Worm (Caenorhabditis elegans) whole organism, young adult: Measurements from ENCODE around the gene acdh-12.

Source experiments
- B0336.3 ChIP-seq: fragments of 200-800 bp; sonication (Bioruptor generic); IDR thresholded peaks from 2 replicates; pipeline ENCODE4 v1.3.6; 2022; ENCODE audit warnings: missing genetic modification characterization, missing compliant biosample characterization
- D2030.7 ChIP-seq: fragments of 200-800 bp; sonication (Bioruptor generic); IDR thresholded peaks from 2 replicates; pipeline ENCODE4 v1.3.6; 2022; ENCODE audit warnings: missing genetic modification reagents, missing genetic modification characterization, missing compliant biosample characterization
- F10E7.11 ChIP-seq: sonication (generic microtip); optimal IDR thresholded peaks from 2 replicates; lab custom pipeline; 2017; ENCODE audit warnings: mild to moderate bottlenecking, missing genetic modification characterization, moderate library complexity, missing compliant biosample characterization
- F33H1.4 ChIP-seq: fragments of 200-800 bp; sonication (Bioruptor generic); IDR thresholded peaks from 2 replicates; pipeline ENCODE4 v1.3.6; 2022; ENCODE audit warnings: missing genetic modification reagents, missing genetic modification characterization, missing compliant biosample characterization
- F39B2.1 ChIP-seq: fragments of 200-800 bp; sonication (Bioruptor generic); IDR thresholded peaks from 2 replicates; pipeline ENCODE4 v1.3.6; 2022; ENCODE audit warnings: missing genetic modification reagents, missing genetic modification characterization, missing compliant biosample characterization
- F52B5.7 ChIP-seq: sonication (generic microtip); optimal IDR thresholded peaks from 2 replicates; lab custom pipeline; 2016; ENCODE audit warnings: mild to moderate bottlenecking, missing genetic modification characterization, missing compliant biosample characterization
- K12H6.12 ChIP-seq: fragments of 200-800 bp; sonication (Bioruptor generic); optimal IDR thresholded peaks from 2 replicates; lab custom pipeline; 2018; ENCODE audit warnings: mild to moderate bottlenecking, missing genetic modification characterization, missing compliant biosample characterization
- T26A5.8 ChIP-seq: sonication (generic microtip); optimal IDR thresholded peaks from 2 replicates; lab custom pipeline; 2016; ENCODE audit warnings: missing genetic modification characterization, missing compliant biosample characterization
- Y53G8AR.9 ChIP-seq: fragments of 200-800 bp; sonication (Bioruptor generic); conservative IDR thresholded peaks from 2 replicates; pipeline ENCODE4 v1.3.6; 2022; ENCODE audit warnings: missing genetic modification reagents, missing genetic modification characterization, missing compliant biosample characterization
- Y56A3A.18 ChIP-seq: fragments of 200-800 bp; sonication (Bioruptor generic); IDR thresholded peaks from 2 replicates; pipeline ENCODE4 v1.3.6; 2022; ENCODE audit warnings: missing genetic modification reagents, missing genetic modification characterization, missing compliant biosample characterization
- Y79H2A.3 ChIP-seq: fragments of 200-800 bp; sonication (Bioruptor generic); conservative IDR thresholded peaks from 2 replicates; pipeline ENCODE4 v1.3.6; 2022; ENCODE audit warnings: missing genetic modification reagents, missing genetic modification characterization, missing compliant biosample characterization
- Y95B8A.8 ChIP-seq: fragments of 200-800 bp; sonication (Bioruptor generic); IDR thresholded peaks from 2 replicates; pipeline ENCODE4 v1.3.6; 2022; ENCODE audit warnings: missing genetic modification reagents, missing genetic modification characterization, missing compliant biosample characterization
- ZK185.1 ChIP-seq: sonication (generic microtip); optimal IDR thresholded peaks from 2 replicates; lab custom pipeline; 2016; ENCODE audit warnings: mild to moderate bottlenecking, missing genetic modification characterization, missing compliant biosample characterization; ENCODE audit not compliant: poor library complexity, severe bottlenecking
- akir-1 ChIP-seq: fragments of 200-800 bp; sonication (Bioruptor generic); optimal IDR thresholded peaks from 2 replicates; lab custom pipeline; 2018; ENCODE audit warnings: mild to moderate bottlenecking, missing genetic modification characterization, moderate library complexity, missing compliant biosample characterization
- aptf-3 ChIP-seq: fragments of 200-800 bp; sonication (Bioruptor generic); IDR thresholded peaks from 2 replicates; pipeline ENCODE4 v1.3.6; 2022; ENCODE audit warnings: missing genetic modification characterization, missing compliant biosample characterization
- attf-3 ChIP-seq: fragments of 200-800 bp; sonication (Bioruptor generic); conservative IDR thresholded peaks from 2 replicates; pipeline ENCODE4 v1.3.6; 2022; ENCODE audit warnings: missing genetic modification reagents, missing genetic modification characterization, missing compliant biosample characterization
- attf-5 ChIP-seq: fragments of 200-800 bp; sonication (Bioruptor generic); optimal IDR thresholded peaks from 2 replicates; lab custom pipeline; 2018; ENCODE audit warnings: mild to moderate bottlenecking, missing genetic modification characterization, missing compliant biosample characterization
- attf-6 ChIP-seq: fragments of 200-800 bp; sonication (Bioruptor generic); IDR thresholded peaks from 2 replicates; pipeline ENCODE4 v1.3.6; 2022; ENCODE audit warnings: missing genetic modification reagents, missing genetic modification characterization, missing compliant biosample characterization
- ccch-3 ChIP-seq: fragments of 200-800 bp; sonication (Bioruptor generic); optimal IDR thresholded peaks from 2 replicates; lab custom pipeline; 2018; ENCODE audit warnings: mild to moderate bottlenecking, missing genetic modification characterization, missing compliant biosample characterization
- cebp-1 ChIP-seq, 2 experiments: fragments of 200-800 bp in 1 of 2; sonication (Bioruptor generic) in 1 of 2; sonication (generic microtip) in 1 of 2; IDR thresholded peaks in 1 of 2; optimal IDR thresholded peaks in 1 of 2; 2 replicates each; pipeline versions ENCODE4 v1.3.6 to Lab custom; 2017 to 2022; ENCODE audit warnings: missing compliant biosample characterization in 2 of 2, missing genetic modification characterization in 2 of 2, mild to moderate bottlenecking in 1 of 2, missing genetic modification reagents in 1 of 2, moderate library complexity in 1 of 2
- ceh-100 ChIP-seq: fragments of 200-800 bp; sonication (Bioruptor generic); IDR thresholded peaks from 2 replicates; pipeline ENCODE4 v1.3.6; 2022; ENCODE audit warnings: missing genetic modification reagents, missing genetic modification characterization, missing compliant biosample characterization
- ceh-58 ChIP-seq: fragments of 200-800 bp; sonication (Bioruptor generic); IDR thresholded peaks from 2 replicates; pipeline ENCODE4 v1.3.6; 2022; ENCODE audit warnings: missing genetic modification characterization, missing compliant biosample characterization
- dpff-1 ChIP-seq: sonication (generic microtip); optimal IDR thresholded peaks from 2 replicates; lab custom pipeline; 2017; ENCODE audit warnings: mild to moderate bottlenecking, missing genetic modification characterization, missing compliant biosample characterization
- dpl-1 ChIP-seq: fragments of 150-350 bp; optimal IDR thresholded peaks from 2 replicates; lab custom pipeline; 2014; ENCODE audit warnings: missing biosample characterization, missing genetic modification reagents, missing genetic modification characterization
- egl-44 ChIP-seq: fragments of 200-800 bp; sonication (Bioruptor generic); IDR thresholded peaks from 2 replicates; pipeline ENCODE4 v1.3.6; 2022; ENCODE audit warnings: missing genetic modification reagents, missing genetic modification characterization, missing compliant biosample characterization
- ekl-4 ChIP-seq: fragments of 200-800 bp; sonication (Bioruptor generic); IDR thresholded peaks from 2 replicates; pipeline ENCODE4 v1.3.6; 2022; ENCODE audit warnings: missing genetic modification reagents, missing genetic modification characterization, missing compliant biosample characterization
- ets-4 ChIP-seq: fragments of 200-800 bp; sonication (Bioruptor generic); optimal IDR thresholded peaks from 2 replicates; lab custom pipeline; 2018; ENCODE audit warnings: mild to moderate bottlenecking, missing genetic modification characterization, missing compliant biosample characterization
- him-1 ChIP-seq: sonication (generic microtip); optimal IDR thresholded peaks from 2 replicates; lab custom pipeline; 2016; ENCODE audit warnings: missing genotype, missing genetic modification reagents, missing genetic modification characterization, missing compliant biosample characterization
- hlh-12 ChIP-seq: sonication (generic microtip); optimal IDR thresholded peaks from 2 replicates; lab custom pipeline; 2016; ENCODE audit warnings: missing genetic modification characterization, missing compliant biosample characterization
- hmg-1.2 ChIP-seq: fragments of 200-800 bp; sonication (Bioruptor generic); IDR thresholded peaks from 2 replicates; pipeline ENCODE4 v1.3.6; 2022; ENCODE audit warnings: missing genetic modification reagents, missing genetic modification characterization, missing compliant biosample characterization
- hrde-1 ChIP-seq: sonication (generic microtip); optimal IDR thresholded peaks from 2 replicates; lab custom pipeline; 2016; ENCODE audit warnings: missing genetic modification characterization, mild to moderate bottlenecking, missing compliant biosample characterization, moderate library complexity, missing genotype, missing genetic modification reagents, borderline replicate concordance
- lin-54 ChIP-seq: fragments of 200-800 bp; sonication (Bioruptor generic); optimal IDR thresholded peaks from 2 replicates; lab custom pipeline; 2018; ENCODE audit warnings: mild to moderate bottlenecking, missing genetic modification characterization, missing compliant biosample characterization
- mcd-1 ChIP-seq: fragments of 200-800 bp; sonication (Bioruptor generic); IDR thresholded peaks from 2 replicates; pipeline ENCODE4 v1.3.6; 2022; ENCODE audit warnings: missing genetic modification reagents, missing genetic modification characterization, missing compliant biosample characterization
- mel-28 ChIP-seq: sonication (generic microtip); optimal IDR thresholded peaks from 2 replicates; lab custom pipeline; 2016; ENCODE audit warnings: borderline replicate concordance, mild to moderate bottlenecking, missing genetic modification characterization, missing compliant biosample characterization
- nhr-120 ChIP-seq: fragments of 200-800 bp; sonication (Bioruptor generic); IDR thresholded peaks from 2 replicates; pipeline ENCODE4 v1.3.6; 2022; ENCODE audit warnings: missing genetic modification characterization, missing compliant biosample characterization
- nhr-90 ChIP-seq: sonication (generic microtip); optimal IDR thresholded peaks from 2 replicates; lab custom pipeline; 2016; ENCODE audit warnings: missing genotype, mild to moderate bottlenecking, missing genetic modification characterization, missing compliant biosample characterization
- pha-4 ChIP-seq: fragments of 150-350 bp; sonication (generic microtip); optimal IDR thresholded peaks from 2 replicates; lab custom pipeline; 2014; ENCODE audit warnings: missing biosample characterization, missing genetic modification reagents, missing genetic modification characterization
- repo-1 ChIP-seq: sonication (generic microtip); optimal IDR thresholded peaks from 2 replicates; lab custom pipeline; 2017; ENCODE audit warnings: mild to moderate bottlenecking, missing genetic modification characterization, missing compliant biosample characterization
- snpc-1.3 ChIP-seq: sonication (generic microtip); optimal IDR thresholded peaks from 2 replicates; lab custom pipeline; 2017; ENCODE audit warnings: missing genetic modification characterization, mild to moderate bottlenecking, missing compliant biosample characterization, antibody characterized with exemption, moderate library complexity, missing genotype, missing genetic modification reagents; ENCODE audit not compliant: insufficient read depth
- tbx-9 ChIP-seq: sonication (generic microtip); optimal IDR thresholded peaks from 2 replicates; lab custom pipeline; 2016; ENCODE audit warnings: borderline replicate concordance, missing genetic modification characterization, inconsistent platforms, missing compliant biosample characterization
- unc-130 ChIP-seq: sonication (generic microtip); optimal IDR thresholded peaks from 2 replicates; lab custom pipeline; 2016; ENCODE audit warnings: missing genetic modification reagents, missing genetic modification characterization, missing compliant biosample characterization
- unc-62 ChIP-seq: fragments of 150-350 bp; optimal IDR thresholded peaks from 2 replicates; lab custom pipeline; 2014; ENCODE audit warnings: missing biosample characterization, missing genetic modification reagents, missing genetic modification characterization
- zfh-2 ChIP-seq: fragments of 200-800 bp; sonication (Bioruptor generic); conservative IDR thresholded peaks from 2 replicates; pipeline ENCODE4 v1.3.6; 2022; ENCODE audit warnings: missing genetic modification reagents, missing genetic modification characterization, missing compliant biosample characterization
- zim-3 ChIP-seq: sonication (generic microtip); optimal IDR thresholded peaks from 2 replicates; lab custom pipeline; 2017; ENCODE audit warnings: mild to moderate bottlenecking, missing genetic modification characterization, moderate library complexity, missing compliant biosample characterization
- ztf-18 ChIP-seq: sonication (generic microtip); optimal IDR thresholded peaks from 2 replicates; lab custom pipeline; 2016; ENCODE audit warnings: missing genotype, mild to moderate bottlenecking, missing genetic modification characterization, missing compliant biosample characterization
- ztf-26 ChIP-seq: sonication (generic microtip); optimal IDR thresholded peaks from 2 replicates; lab custom pipeline; 2017; ENCODE audit warnings: missing genetic modification characterization, missing compliant biosample characterization
- ztf-28 ChIP-seq: fragments of 200-800 bp; sonication (Bioruptor generic); IDR thresholded peaks from 2 replicates; pipeline ENCODE4 v1.3.6; 2022; ENCODE audit warnings: missing genetic modification reagents, missing genetic modification characterization, missing compliant biosample characterization

The acdh-12 gene

DNA sequence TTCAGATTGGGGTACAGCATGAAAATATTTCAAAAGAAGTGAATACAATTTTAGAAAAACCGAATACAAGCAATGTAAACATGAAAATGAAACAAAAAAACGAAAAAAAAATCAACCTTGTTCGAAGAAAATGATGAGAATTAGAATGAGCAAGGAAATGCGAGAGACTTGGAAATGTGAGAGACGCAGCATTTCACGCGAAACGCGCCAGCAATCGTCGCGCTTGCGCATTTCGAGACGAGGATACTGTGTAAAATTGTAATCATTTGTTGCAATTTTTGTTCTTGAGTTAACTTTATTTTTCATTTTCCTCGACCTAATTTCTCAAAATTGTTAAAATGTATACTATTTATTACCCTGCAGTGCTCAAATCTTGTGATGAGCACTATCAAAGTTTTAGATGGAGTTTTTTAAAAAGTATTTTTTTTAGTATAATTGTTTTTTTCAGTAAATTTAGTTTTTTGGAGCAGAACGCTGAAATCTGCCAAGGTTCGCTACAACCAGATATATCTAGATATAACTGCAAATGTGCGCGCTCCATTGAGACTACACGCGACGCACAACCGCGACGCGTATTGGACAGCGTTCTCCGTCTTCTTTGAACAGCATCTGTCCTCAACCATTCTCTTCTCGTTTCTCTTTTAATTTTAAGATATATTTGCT is 43.3 kb downstream of the acdh-12 start, which contains the start of gene fust-1 (continued):
- TF ChIP-seq ztf-18 (tag; lab: Kevin White, UChicago): peak; percentile 100
- TF ChIP-seq ceh-58 (GFP tag; lab: Robert Waterston, UW): no peak
- peak; percentile 87 for TF ChIP-seq Y56A3A.18 (GFP tag; lab: Robert Waterston, UW)
- TF ChIP-seq zim-3 (tag; lab: Kevin White, UChicago): no peak
- peak; percentile 96 for TF ChIP-seq lin-54 (GFP tag; lab: Kevin White, UChicago)
- no peak for TF ChIP-seq mel-28
- peak; percentile 88 for TF ChIP-seq K12H6.12 (tag; lab: Kevin White, UChicago)
- peak; percentile 94 for TF ChIP-seq ZK185.1 (tag; lab: Kevin White, UChicago)
- no peak for TF ChIP-seq akir-1 (GFP tag; lab: Kevin White, UChicago)
- TF ChIP-seq him-1: peak; percentile 75
- TF ChIP-seq D2030.7: peak; percentile 89
- peak; percentile 99 for TF ChIP-seq attf-5 (GFP tag; lab: Kevin White, UChicago)
- peak; percentile 86 for TF ChIP-seq attf-3 (GFP tag; lab: Robert Waterston, UW)
- TF ChIP-seq tbx-9 (tag; lab: Kevin White, UChicago): no peak
- TF ChIP-seq T26A5.8: no peak
- peak; percentile 22 for TF ChIP-seq nhr-90 (tag; lab: Kevin White, UChicago)
- TF ChIP-seq hmg-1.2 (GFP tag; lab: Robert Waterston, UW): peak; percentile 97
- no peak for TF ChIP-seq ccch-3 (GFP tag; lab: Kevin White, UChicago)
- TF ChIP-seq Y79H2A.3 (GFP tag; lab: Robert Waterston, UW): no peak
- TF ChIP-seq B0336.3 (GFP tag; lab: Robert Waterston, UW): peak; percentile 96
- peak; percentile 74 for TF ChIP-seq hrde-1 (tag; lab: Kevin White, UChicago)
- no peak for TF ChIP-seq F10E7.11 (tag; lab: Kevin White, UChicago)
- peak; percentile 96 for TF ChIP-seq ekl-4 (GFP tag; lab: Robert Waterston, UW)
- TF ChIP-seq ztf-26: peak; percentile 88
- no peak for TF ChIP-seq aptf-3 (GFP tag; lab: Robert Waterston, UW)
- TF ChIP-seq ets-4: peak; percentile 48
- TF ChIP-seq snpc-1.3 (tag; lab: Kevin White, UChicago): peak; percentile 95
- TF ChIP-seq ztf-28 (GFP tag; lab: Robert Waterston, UW): no peak
- TF ChIP-seq attf-6: peak; percentile 85
- peak; percentile 93 for TF ChIP-seq Y95B8A.8 (GFP tag; lab: Robert Waterston, UW)
- peak; percentile 98 for TF ChIP-seq Y53G8AR.9 (GFP tag; lab: Robert Waterston, UW)
- no peak for TF ChIP-seq zfh-2 (GFP tag; lab: Robert Waterston, UW)
- peak; percentile 82; the same call in 1 of the 2 replicates for TF ChIP-seq F39B2.1 (GFP tag; lab: Robert Waterston, UW)
- no peak for TF ChIP-seq hlh-12
- TF ChIP-seq unc-130 (GFP tag; lab: Kevin White, UChicago): peak; percentile 68
- TF ChIP-seq F52B5.7 (tag; lab: Kevin White, UChicago): peak; percentile 17
- TF ChIP-seq cebp-1 (GFP tag; IDR thresholded peaks at IDR 0.05; lab: Robert Waterston, UW): peak; percentile 29; the same call in 1 of the 2 replicates
- peak; percentile 93 for TF ChIP-seq cebp-1 (tag; optimal IDR thresholded peaks at IDR 0.05; lab: Kevin White, UChicago)
- peak; percentile 88 for TF ChIP-seq ceh-100
- TF ChIP-seq F33H1.4 (GFP tag; lab: Robert Waterston, UW): peak; percentile 82
- TF ChIP-seq mcd-1 (GFP tag; lab: Robert Waterston, UW): peak; percentile 97
- TF ChIP-seq repo-1 (tag; lab: Kevin White, UChicago): peak; percentile 94
- TF ChIP-seq dpl-1: peak; percentile 67
- TF ChIP-seq pha-4: peak; percentile 47
- no peak for TF ChIP-seq unc-62 (GFP tag; lab: Kevin White, UChicago)
- TF ChIP-seq egl-44 (GFP tag; lab: Robert Waterston, UW): peak; percentile 75; the same call in 1 of the 2 replicates
- TF ChIP-seq dpff-1 (tag; lab: Kevin White, UChicago): no peak
- TF ChIP-seq nhr-120 (GFP tag; lab: Robert Waterston, UW): no peak
